Worm (Caenorhabditis elegans) whole organism, L2 larva: ENCODE results near the gene tag-342.

Experiments used
- C34F6.9 ChIP-seq: fragments of 150-350 bp; optimal IDR thresholded peaks from 2 replicates; lab custom pipeline; 2014; ENCODE audit warnings: missing biosample characterization, missing genetic modification characterization
- F13H6.1 ChIP-seq: sonication (generic microtip); optimal IDR thresholded peaks from 2 replicates; lab custom pipeline; 2016; ENCODE audit warnings: missing genetic modification characterization, missing compliant biosample characterization
- R02D3.7 ChIP-seq: fragments of 150-350 bp; optimal IDR thresholded peaks from 2 replicates; lab custom pipeline; 2014; ENCODE audit warnings: missing biosample characterization, missing genetic modification characterization
- Y55F3AM.14 ChIP-seq: fragments of 200-800 bp; sonication (Bioruptor generic); optimal IDR thresholded peaks from 2 replicates; lab custom pipeline; 2018; ENCODE audit warnings: mild to moderate bottlenecking, missing genetic modification characterization, missing compliant biosample characterization
- aly-2 ChIP-seq: fragments of 150-350 bp; optimal IDR thresholded peaks from 2 replicates; lab custom pipeline; 2014; ENCODE audit warnings: missing biosample characterization, missing genetic modification characterization
- blmp-1 ChIP-seq: sonication (generic microtip); optimal IDR thresholded peaks from 2 replicates; lab custom pipeline; 2017; ENCODE audit warnings: missing genetic modification characterization, mild to moderate bottlenecking, missing compliant biosample characterization, antibody characterized with exemption, moderate library complexity; ENCODE audit not compliant: insufficient read depth
- ceh-16 ChIP-seq: fragments of 150-350 bp; optimal IDR thresholded peaks from 2 replicates; lab custom pipeline; 2014; ENCODE audit warnings: missing biosample characterization, missing genetic modification characterization
- crh-2 ChIP-seq: sonication (generic microtip); optimal IDR thresholded peaks from 2 replicates; lab custom pipeline; 2017; ENCODE audit warnings: missing biosample characterization, missing genetic modification characterization
- dmd-4 ChIP-seq: sonication (generic microtip); optimal IDR thresholded peaks from 2 replicates; lab custom pipeline; 2017; ENCODE audit warnings: missing biosample characterization, missing genetic modification characterization
- elt-3 ChIP-seq: sonication (generic microtip); optimal IDR thresholded peaks from 2 replicates; lab custom pipeline; 2017; ENCODE audit warnings: missing biosample characterization, missing genetic modification characterization
- fos-1 ChIP-seq: fragments of 150-350 bp; optimal IDR thresholded peaks from 2 replicates; lab custom pipeline; 2014; ENCODE audit warnings: missing biosample characterization, missing genetic modification characterization
- gmeb-1 ChIP-seq: fragments of 150-350 bp; optimal IDR thresholded peaks from 2 replicates; lab custom pipeline; 2014; ENCODE audit warnings: missing biosample characterization, missing genetic modification characterization
- lin-11 ChIP-seq: fragments of 150-350 bp; sonication (generic microtip); optimal IDR thresholded peaks from 2 replicates; lab custom pipeline; 2014; ENCODE audit warnings: missing biosample characterization, missing genetic modification characterization, inconsistent platforms, mixed read lengths
- lin-39 ChIP-seq: fragments of 150-350 bp; optimal IDR thresholded peaks from 2 replicates; lab custom pipeline; 2014; ENCODE audit warnings: missing biosample characterization, missing genetic modification reagents, missing genetic modification characterization
- lsy-2 ChIP-seq, 2 experiments: fragments of 150-350 bp in 1 of 2; sonication (generic microtip) in 1 of 2; optimal IDR thresholded peaks; 2 replicates each; lab custom pipeline; 2014 to 2017; ENCODE audit warnings: missing biosample characterization in 2 of 2, missing genetic modification characterization in 2 of 2
- mab-5 ChIP-seq: fragments of 150-350 bp; optimal IDR thresholded peaks from 2 replicates; lab custom pipeline; 2014; ENCODE audit warnings: missing biosample characterization, missing genetic modification characterization
- mdl-1 ChIP-seq, 2 experiments: fragments of 150-350 bp in 1 of 2; sonication (generic microtip) in 1 of 2; optimal IDR thresholded peaks; 2 replicates each; lab custom pipeline; 2017; ENCODE audit warnings: missing biosample characterization in 2 of 2, missing genetic modification characterization in 2 of 2
- nhr-11 ChIP-seq: fragments of 150-350 bp; optimal IDR thresholded peaks from 2 replicates; lab custom pipeline; 2014; ENCODE audit warnings: missing biosample characterization, missing genetic modification characterization
- nhr-12 ChIP-seq: fragments of 150-350 bp; optimal IDR thresholded peaks from 2 replicates; lab custom pipeline; 2014; ENCODE audit warnings: missing biosample characterization, missing genetic modification characterization
- nhr-129 ChIP-seq: fragments of 150-350 bp; optimal IDR thresholded peaks from 2 replicates; lab custom pipeline; 2014; ENCODE audit warnings: missing biosample characterization, missing genetic modification characterization
- nhr-23 ChIP-seq: fragments of 150-350 bp; optimal IDR thresholded peaks from 2 replicates; lab custom pipeline; 2014; ENCODE audit warnings: missing biosample characterization, missing genetic modification reagents, missing genetic modification characterization
- nhr-237 ChIP-seq: fragments of 150-350 bp; optimal IDR thresholded peaks from 2 replicates; lab custom pipeline; 2014; ENCODE audit warnings: missing biosample characterization, missing genetic modification characterization
- nhr-6 ChIP-seq: fragments of 150-350 bp; optimal IDR thresholded peaks from 2 replicates; lab custom pipeline; 2014; ENCODE audit warnings: missing biosample characterization, missing genetic modification characterization
- nhr-77 ChIP-seq: fragments of 150-350 bp; optimal IDR thresholded peaks from 2 replicates; lab custom pipeline; 2014; ENCODE audit warnings: missing biosample characterization, missing genetic modification characterization
- skn-1 ChIP-seq: sonication (generic microtip); optimal IDR thresholded peaks from 2 replicates; lab custom pipeline; 2017; ENCODE audit warnings: missing biosample characterization, missing genetic modification characterization
- sma-3 ChIP-seq: sonication (generic microtip); optimal IDR thresholded peaks from 2 replicates; lab custom pipeline; 2016; ENCODE audit warnings: missing genetic modification reagents, missing genetic modification characterization, missing compliant biosample characterization
- sma-9 ChIP-seq, 2 experiments: fragments of 150-350 bp in 1 of 2; sonication (generic microtip) in 1 of 2; optimal IDR thresholded peaks; 2 replicates each; lab custom pipeline; 2014 to 2016; ENCODE audit warnings: missing genetic modification characterization in 2 of 2, mild to moderate bottlenecking in 1 of 2, missing biosample characterization in 1 of 2, missing compliant biosample characterization in 1 of 2, missing genetic modification reagents in 1 of 2, moderate library complexity in 1 of 2
- snpc-4 ChIP-seq: fragments of 150-350 bp; optimal IDR thresholded peaks from 2 replicates; lab custom pipeline; 2014; ENCODE audit warnings: missing biosample characterization, missing genetic modification characterization
- unc-39 ChIP-seq: fragments of 150-350 bp; optimal IDR thresholded peaks from 2 replicates; lab custom pipeline; 2014; ENCODE audit warnings: missing biosample characterization, missing genetic modification characterization
- unc-55 ChIP-seq: fragments of 150-350 bp; sonication (generic microtip); optimal IDR thresholded peaks from 3 replicates; lab custom pipeline; 2014; ENCODE audit warnings: missing biosample characterization, missing genetic modification reagents, missing genetic modification characterization
- zag-1 ChIP-seq: fragments of 150-350 bp; optimal IDR thresholded peaks from 2 replicates; lab custom pipeline; 2014; ENCODE audit warnings: missing biosample characterization, missing genetic modification characterization
- ztf-1 ChIP-seq: fragments of 200-800 bp; sonication (Bioruptor generic); conservative IDR thresholded peaks from 2 replicates; pipeline ENCODE4 v1.3.6; 2022; ENCODE audit warnings: missing genetic modification characterization, missing compliant biosample characterization
- ztf-11 ChIP-seq: sonication (generic microtip); optimal IDR thresholded peaks from 2 replicates; lab custom pipeline; 2017; ENCODE audit warnings: missing biosample characterization, missing genetic modification characterization

tag-342 gene

ce11 chrIII:9483716-9484115, 15.8 kb downstream of the tag-342 start:
- TF ChIP-seq sma-9 (GFP tag; optimal IDR thresholded peaks at IDR 0.05; lab: Kevin White, UChicago) (peak; percentile 3), sma-9 (tag; optimal IDR thresholded peaks at IDR 0.05; lab: Kevin White, UChicago) (no peak), mab-5 (tag; lab: Kevin White, UChicago) (no peak), lsy-2 (tag; optimal IDR thresholded peaks at IDR 0.05; lab: Kevin White, UChicago) (peak in 1 of 2 experiments; percentile 56), fos-1 (tag; lab: Kevin White, UChicago) (no peak), R02D3.7 (tag; lab: Kevin White, UChicago) (no peak), zag-1 (tag; lab: Kevin White, UChicago) (peak; percentile 16), lin-11 (tag; lab: Kevin White, UChicago) (peak; percentile 27), gmeb-1 (no peak), nhr-237 (tag; lab: Kevin White, UChicago) (no peak), mdl-1 (tag; optimal IDR thresholded peaks at IDR 0.05; lab: Kevin White, UChicago) (no peak), ztf-1 (GFP tag; lab: Robert Waterston, UW) (no peak), C34F6.9 (tag; lab: Kevin White, UChicago) (peak; percentile 46), unc-55 (GFP tag; lab: Kevin White, UChicago) (peak; percentile 61), ceh-16 (tag; lab: Kevin White, UChicago) (no peak), aly-2 (tag; lab: Kevin White, UChicago) (no peak), nhr-12 (tag; lab: Kevin White, UChicago) (no peak), F13H6.1 (tag; lab: Kevin White, UChicago) (peak; percentile 7), nhr-129 (tag; lab: Kevin White, UChicago) (peak; percentile 63)

- TF ChIP-seq nhr-12 (tag; lab: Kevin White, UChicago): no peak
- TF ChIP-seq mdl-1 (tag; optimal IDR thresholded peaks at IDR 0.05; lab: Kevin White, UChicago): no peak
- TF ChIP-seq skn-1 (tag; lab: Kevin White, UChicago): no peak
- TF ChIP-seq R02D3.7 (tag; lab: Kevin White, UChicago): no peak
- TF ChIP-seq nhr-129 (tag; lab: Kevin White, UChicago): no peak
- no peak for TF ChIP-seq elt-3 (tag; lab: Kevin White, UChicago)
- no peak for TF ChIP-seq dmd-4 (tag; lab: Kevin White, UChicago)
- no peak for TF ChIP-seq F13H6.1 (tag; lab: Kevin White, UChicago)
- TF ChIP-seq nhr-23 (tag; lab: Kevin White, UChicago): no peak
- TF ChIP-seq nhr-237 (tag; lab: Kevin White, UChicago): no peak
- TF ChIP-seq blmp-1 (tag; lab: Kevin White, UChicago): no peak
- no peak for TF ChIP-seq C34F6.9 (tag; lab: Kevin White, UChicago)
- TF ChIP-seq crh-2 (tag; lab: Kevin White, UChicago): no peak
- no peak for TF ChIP-seq zag-1 (tag; lab: Kevin White, UChicago)
- TF ChIP-seq nhr-77 (tag; lab: Kevin White, UChicago): no peak
Observed at ce11 chrIII:9485373-9485772, 17.4 kb downstream of the tag-342 start, which contains the start of gene bre-3. Gene bre-3, minus strand, starts transcription at chrIII:9485473.

- TF ChIP-seq Y55F3AM.14: no peak
- TF ChIP-seq crh-2 (tag; lab: Kevin White, UChicago): peak; percentile 12
- TF ChIP-seq aly-2 (tag; lab: Kevin White, UChicago): no peak
- no peak for TF ChIP-seq unc-55 (GFP tag; lab: Kevin White, UChicago)
- peak; percentile 2 for TF ChIP-seq gmeb-1
- TF ChIP-seq fos-1 (tag; lab: Kevin White, UChicago): peak; percentile 78
- TF ChIP-seq C34F6.9 (tag; lab: Kevin White, UChicago): no peak
Observed at ce11 chrIII:9487454-9487853, 19.5 kb downstream of the tag-342 start.

ce11 chrIII:9488027-9488426, 20.1 kb downstream of the tag-342 start:
- TF ChIP-seq unc-39 (no peak), sma-9 (GFP tag; optimal IDR thresholded peaks at IDR 0.05; lab: Kevin White, UChicago) (no peak), sma-9 (tag; optimal IDR thresholded peaks at IDR 0.05; lab: Kevin White, UChicago) (no peak), blmp-1 (tag; lab: Kevin White, UChicago) (no peak), ceh-16 (tag; lab: Kevin White, UChicago) (no peak), lin-39 (tag; lab: Kevin White, UChicago) (no peak), lsy-2 (tag; optimal IDR thresholded peaks at IDR 0.05; lab: Kevin White, UChicago) (no peak), Y55F3AM.14 (no peak), sma-3 (GFP tag; lab: Kevin White, UChicago) (no peak), nhr-11 (tag; lab: Kevin White, UChicago) (no peak), aly-2 (tag; lab: Kevin White, UChicago) (no peak), zag-1 (tag; lab: Kevin White, UChicago) (no peak), snpc-4 (no peak), ztf-1 (GFP tag; lab: Robert Waterston, UW) (no peak), mab-5 (tag; lab: Kevin White, UChicago) (no peak), nhr-77 (tag; lab: Kevin White, UChicago) (no peak), nhr-237 (tag; lab: Kevin White, UChicago) (no peak), nhr-6 (tag; lab: Kevin White, UChicago) (no peak), ztf-11 (no peak)
